Worm (Caenorhabditis elegans) whole organism, L3 larva: ENCODE data around the gene T23F2.4.

Source experiments
- ceh-9 ChIP-seq: sonication (generic microtip); optimal IDR thresholded peaks from 2 replicates; lab custom pipeline; 2018; ENCODE audit warnings: missing biosample characterization, missing genetic modification characterization
- lin-39 ChIP-seq: fragments of 150-350 bp; optimal IDR thresholded peaks from 2 replicates; lab custom pipeline; 2018; ENCODE audit warnings: missing biosample characterization, missing genetic modification reagents, missing genetic modification characterization
- mml-1 ChIP-seq: fragments of 150-350 bp; sonication (generic microtip); optimal IDR thresholded peaks from 3 replicates; lab custom pipeline; 2014; ENCODE audit warnings: missing biosample characterization, missing genetic modification characterization

ce11 chrX:5519567-5519966, 4.7 kb upstream of the T23F2.4 start:
- TF ChIP-seq lin-39 (tag; lab: Kevin White, UChicago) (no peak), ceh-9 (tag; lab: Kevin White, UChicago) (no peak), mml-1 (tag; lab: Kevin White, UChicago) (no peak)
